Fruit fly (Drosophila melanogaster) Kc167 (cell line): ENCODE data around the gene CG8087.

Experiments
- Myc ChIP-seq: fragments of >200 bp; optimal IDR thresholded peaks from 2 replicates; lab custom pipeline; 2017; ENCODE audit warnings: missing external identifiers
- Sin3A ChIP-seq: fragments of >200 bp; optimal IDR thresholded peaks from 2 replicates; lab custom pipeline; 2018; ENCODE audit warnings: missing external identifiers
- h ChIP-seq: fragments of >200 bp; optimal IDR thresholded peaks from 3 replicates; lab custom pipeline; 2018; ENCODE audit warnings: missing external identifiers
- insv ChIP-seq: fragments of >200 bp; optimal IDR thresholded peaks from 3 replicates; lab custom pipeline; 2018; ENCODE audit warnings: missing external identifiers
- psq ChIP-seq: fragments of >200 bp; optimal IDR thresholded peaks from 2 replicates; lab custom pipeline; 2017; ENCODE audit warnings: missing external identifiers
- ttk ChIP-seq: sonication (Bioruptor generic); optimal IDR thresholded peaks from 2 replicates; lab custom pipeline; 2017; ENCODE audit warnings: missing external identifiers

CG8087 gene

dm6 chr3R:14575718-14576187 lies 11.1 kb upstream of the CG8087 start, which contains the start of gene CG7987:
CG7987 (minus strand) TSS chr3R:14575887.
- peak; percentile 90 for TF ChIP-seq psq
- TF ChIP-seq insv (lab: Kevin White, UChicago) = no peak
- no peak for TF ChIP-seq Sin3A

- no peak for TF ChIP-seq Myc (lab: Kevin White, UChicago)
- TF ChIP-seq insv (lab: Kevin White, UChicago) = no peak
- no peak for TF ChIP-seq psq
- no peak for TF ChIP-seq h (lab: Kevin White, UChicago)
- no peak for TF ChIP-seq Sin3A
- no peak for TF ChIP-seq ttk
Observed at dm6 chr3R:14574962-14575717, 10.5 kb upstream of the CG8087 start.

- TF ChIP-seq Myc (lab: Kevin White, UChicago) = no peak
- no peak for TF ChIP-seq psq
- no peak for TF ChIP-seq insv (lab: Kevin White, UChicago)
- no peak for TF ChIP-seq h (lab: Kevin White, UChicago)
- no peak for TF ChIP-seq ttk
- no peak for TF ChIP-seq Sin3A
Observed at dm6 chr3R:14569411-14570107, 5.0 kb upstream of the CG8087 start, which contains the start of gene Cys. Cys (minus strand) TSS chr3R:14569644.

dm6 chr3R:14568501-14569137 lies 4.0 kb upstream of the CG8087 start, which contains the start of gene CG8066:
CG8066 (minus strand) TSS chr3R:14568847.
- TF ChIP-seq Sin3A (no peak), ttk (no peak), h (lab: Kevin White, UChicago) (no peak), Myc (lab: Kevin White, UChicago) (no peak), psq (no peak), insv (lab: Kevin White, UChicago) (no peak)

dm6 chr3R:14567796-14568195 lies 3.2 kb upstream of the CG8087 start:
- TF ChIP-seq ttk (no peak), h (lab: Kevin White, UChicago) (no peak), Myc (lab: Kevin White, UChicago) (no peak), psq (no peak), Sin3A (no peak), insv (lab: Kevin White, UChicago) (no peak)

- TF ChIP-seq insv (lab: Kevin White, UChicago) (no peak), psq (no peak), h (lab: Kevin White, UChicago) (no peak), ttk (no peak), Sin3A (no peak), Myc (lab: Kevin White, UChicago) (no peak)
Observed at dm6 chr3R:14567329-14567728, 2.7 kb upstream of the CG8087 start, which contains the start of gene CG31313. CG31313 (minus strand) TSS chr3R:14567429.

dm6 chr3R:14565065-14565977 lies 716 bp upstream of the CG8087 start, which contains the start of gene CG14852:
CG14852 (plus strand) TSS chr3R:14565927.
- TF ChIP-seq insv (lab: Kevin White, UChicago) = no peak
- TF ChIP-seq Myc (lab: Kevin White, UChicago) = no peak
- TF ChIP-seq Sin3A = no peak
- TF ChIP-seq ttk = no peak

- no peak for TF ChIP-seq ttk
- TF ChIP-seq psq = no peak
- no peak for TF ChIP-seq Sin3A
- TF ChIP-seq insv (lab: Kevin White, UChicago) = no peak
- no peak for TF ChIP-seq h (lab: Kevin White, UChicago)
- TF ChIP-seq Myc (lab: Kevin White, UChicago) = no peak
Observed at dm6 chr3R:14562040-14562439, 2.6 kb downstream of the CG8087 start, which contains the start of gene CG14851. CG14851 (plus strand) TSS chr3R:14562340.

- TF ChIP-seq psq = no peak
- no peak for TF ChIP-seq ttk
- TF ChIP-seq h (lab: Kevin White, UChicago) = no peak
Observed at dm6 chr3R:14560635-14561034, 4.0 kb downstream of the CG8087 start, which contains the start of gene Jig. Jig (plus strand) TSS chr3R:14560935.

dm6 chr3R:14559954-14560353 lies 4.7 kb downstream of the CG8087 start, which contains the start of gene CG14854:
CG14854 (minus strand) TSS chr3R:14560054.
- TF ChIP-seq Myc (lab: Kevin White, UChicago) (no peak), h (lab: Kevin White, UChicago) (no peak), psq (no peak), insv (lab: Kevin White, UChicago) (no peak), Sin3A (no peak), ttk (no peak)

- no peak for TF ChIP-seq ttk
- no peak for TF ChIP-seq Myc (lab: Kevin White, UChicago)
- no peak for TF ChIP-seq psq
- TF ChIP-seq h (lab: Kevin White, UChicago) = no peak
- no peak for TF ChIP-seq insv (lab: Kevin White, UChicago)
- no peak for TF ChIP-seq Sin3A
Observed at dm6 chr3R:14558383-14558883, 6.2 kb downstream of the CG8087 start.
